ENCODE assay signal across 7 worm cellular contexts in the genomic region with DNA sequence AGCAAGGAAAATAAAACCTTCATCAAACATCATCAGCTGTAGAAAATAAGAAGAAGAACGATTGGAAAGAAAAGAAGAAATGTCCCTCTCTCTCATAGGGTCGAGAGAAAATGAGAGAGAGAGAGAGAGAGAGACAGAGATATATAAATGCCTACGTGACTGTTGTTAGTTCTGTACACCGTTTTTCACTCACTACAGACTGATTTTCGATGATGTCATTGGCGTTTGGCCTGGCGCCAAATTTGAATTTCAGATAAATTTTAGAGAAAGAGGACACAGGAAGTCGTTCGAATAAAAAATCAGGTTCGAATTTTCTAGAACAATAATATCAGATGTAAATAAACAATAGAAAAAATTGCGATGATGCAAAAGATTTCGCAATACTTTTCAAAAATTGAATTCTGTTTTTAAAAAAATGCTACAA.
TF ChIP-seq lines count a peak whose summit lies in the region.

No protein-coding gene starts in this region.

TF ChIP-seq in whole organism, L1 larva, 84 proteins besides CTCF, POLR2A, EP300 and RAD21 (continues in another document):
- peak; percentile 59 for TF ChIP-seq blmp-1 (tag; optimal IDR thresholded peaks at IDR 0.05; lab: Kevin White, UChicago)
- no peak for TF ChIP-seq isw-1 (GFP tag; IDR thresholded peaks at IDR 0.05; lab: Robert Waterston, UW)
- peak; percentile 95 for TF ChIP-seq nhr-85 (tag; lab: Kevin White, UChicago)
- peak; percentile 55 for TF ChIP-seq jun-1 (tag; optimal IDR thresholded peaks at IDR 0.05; lab: Kevin White, UChicago)
- TF ChIP-seq nhr-19 (GFP tag; conservative IDR thresholded peaks at IDR 0.05; lab: Robert Waterston, UW) = peak; percentile 60
- no peak for TF ChIP-seq hlh-4 (tag; optimal IDR thresholded peaks at IDR 0.05; lab: Kevin White, UChicago)
- TF ChIP-seq ceh-8 (GFP tag; optimal IDR thresholded peaks at IDR 0.05; lab: Kevin White, UChicago) = no peak
- TF ChIP-seq ceh-82 (tag; optimal IDR thresholded peaks at IDR 0.05; lab: Kevin White, UChicago) = peak in 2 of 3 experiments; percentile 37 to 54
- TF ChIP-seq ztf-11 (tag; optimal IDR thresholded peaks at IDR 0.05; lab: Kevin White, UChicago) = no peak
- peak; percentile 82 for TF ChIP-seq nhr-237 (tag; optimal IDR thresholded peaks at IDR 0.05; lab: Kevin White, UChicago)
- TF ChIP-seq dpl-1 (GFP tag; optimal IDR thresholded peaks at IDR 0.05; lab: Kevin White, UChicago) = peak; percentile 60 to 78 (median 75)
- no peak for TF ChIP-seq egl-27 (tag; optimal IDR thresholded peaks at IDR 0.05; lab: Kevin White, UChicago)

TF ChIP-seq in whole organism, L2 larva, 48 proteins besides CTCF, POLR2A, EP300 and RAD21 (continues in another document):
- TF ChIP-seq ztf-4 (tag; optimal IDR thresholded peaks at IDR 0.05; lab: Kevin White, UChicago) = peak; percentile 85
- TF ChIP-seq C34F6.9 (tag; optimal IDR thresholded peaks at IDR 0.05; lab: Kevin White, UChicago) = peak; percentile 73
- TF ChIP-seq sma-3 (GFP tag; optimal IDR thresholded peaks at IDR 0.05; lab: Kevin White, UChicago) = peak; percentile 69
- TF ChIP-seq R02D3.7 (tag; optimal IDR thresholded peaks at IDR 0.05; lab: Kevin White, UChicago) = no peak
- no peak for TF ChIP-seq zag-1 (tag; optimal IDR thresholded peaks at IDR 0.05; lab: Kevin White, UChicago)
- TF ChIP-seq elt-1 (tag; optimal IDR thresholded peaks at IDR 0.05; lab: Kevin White, UChicago) = no peak
- TF ChIP-seq dmd-4 (tag; optimal IDR thresholded peaks at IDR 0.05; lab: Kevin White, UChicago) = no peak
- peak; percentile 80 for TF ChIP-seq gmeb-1 (tag; optimal IDR thresholded peaks at IDR 0.05; lab: Kevin White, UChicago)
- peak; percentile 62 for TF ChIP-seq lin-13 (GFP tag; optimal IDR thresholded peaks at IDR 0.05; lab: Kevin White, UChicago)
- TF ChIP-seq ceh-82 (tag; optimal IDR thresholded peaks at IDR 0.05; lab: Kevin White, UChicago) = no peak
- TF ChIP-seq ztf-1 (GFP tag; conservative IDR thresholded peaks at IDR 0.05; lab: Robert Waterston, UW) = no peak
- TF ChIP-seq sem-4 (tag; optimal IDR thresholded peaks at IDR 0.05; lab: Kevin White, UChicago) = peak; percentile 41
- TF ChIP-seq nhr-6 (tag; optimal IDR thresholded peaks at IDR 0.05; lab: Kevin White, UChicago) = peak; percentile 77

TF ChIP-seq in whole organism, L3 larva, 47 proteins besides CTCF, POLR2A, EP300 and RAD21 (continues in another document):
- peak; percentile 66 for TF ChIP-seq jun-1 (tag; optimal IDR thresholded peaks at IDR 0.05; lab: Kevin White, UChicago)
- TF ChIP-seq egl-27 (tag; optimal IDR thresholded peaks at IDR 0.05; lab: Kevin White, UChicago) = peak; percentile 29
- no peak for TF ChIP-seq ztf-4 (tag; optimal IDR thresholded peaks at IDR 0.05; lab: Kevin White, UChicago)
- TF ChIP-seq pqm-1 (tag; optimal IDR thresholded peaks at IDR 0.05; lab: Kevin White, UChicago) = peak; percentile 72
- no peak for TF ChIP-seq skn-1 (tag; optimal IDR thresholded peaks at IDR 0.05; lab: Kevin White, UChicago)
- TF ChIP-seq snpc-4 (tag; optimal IDR thresholded peaks at IDR 0.05; lab: Kevin White, UChicago) = no peak
- no peak for TF ChIP-seq lin-39 (tag; optimal IDR thresholded peaks at IDR 0.05; lab: Kevin White, UChicago)
- no peak for TF ChIP-seq fkh-2 (tag; optimal IDR thresholded peaks at IDR 0.05; lab: Kevin White, UChicago)
- TF ChIP-seq mml-1 (tag; optimal IDR thresholded peaks at IDR 0.05; lab: Kevin White, UChicago) = no peak
- peak in 1 of 3 experiments; percentile 5 for TF ChIP-seq elt-3 (tag; optimal IDR thresholded peaks at IDR 0.05; lab: Kevin White, UChicago)
- TF ChIP-seq hmg-11 (tag; optimal IDR thresholded peaks at IDR 0.05; lab: Kevin White, UChicago) = no peak
- peak; percentile 36 for TF ChIP-seq lsy-12 (tag; optimal IDR thresholded peaks at IDR 0.05; lab: Kevin White, UChicago)
- TF ChIP-seq tbx-2 (tag; optimal IDR thresholded peaks at IDR 0.05; lab: Kevin White, UChicago) = no peak

TF ChIP-seq in whole organism, L4 larva, 104 proteins besides CTCF, POLR2A, EP300 and RAD21 (continues in another document):
- TF ChIP-seq dmd-8 (GFP tag; IDR thresholded peaks at IDR 0.05; lab: Robert Waterston, UW) (no peak), Y5F2A.4 (GFP tag; optimal IDR thresholded peaks at IDR 0.05; lab: Kevin White, UChicago) (no peak), mxl-2 (GFP tag; conservative IDR thresholded peaks at IDR 0.05; lab: Robert Waterston, UW) (0 out of 2 replicates have a peak, but pooled peaks have one; percentile 20), nhr-10 (tag; optimal IDR thresholded peaks at IDR 0.05; lab: Kevin White, UChicago) (peak; percentile 71), pha-4 (GFP tag; IDR thresholded peaks at IDR 0.05; lab: Robert Waterston, UW) (peak; percentile 63; the same call in 1 of the 2 replicates), pha-4 (tag; optimal IDR thresholded peaks at IDR 0.05; lab: Kevin White, UChicago) (no peak), hmg-1.1 (GFP tag; IDR thresholded peaks at IDR 0.05; lab: Robert Waterston, UW) (peak; percentile 55), nhr-28 (tag; optimal IDR thresholded peaks at IDR 0.05; lab: Kevin White, UChicago) (peak; percentile 99), F37D6.2 (tag; optimal IDR thresholded peaks at IDR 0.05; lab: Kevin White, UChicago) (no peak), lin-15B (tag; optimal IDR thresholded peaks at IDR 0.05; lab: Kevin White, UChicago) (peak; percentile 3), T26A8.4 (GFP tag; IDR thresholded peaks at IDR 0.05; lab: Robert Waterston, UW) (peak; percentile 44), ama-1 (optimal IDR thresholded peaks at IDR 0.05; lab: Kevin White, UChicago) (no peak), attf-4 (tag; optimal IDR thresholded peaks at IDR 0.05; lab: Kevin White, UChicago) (no peak)

TF ChIP-seq in whole organism, late embryonic, 69 proteins besides CTCF, POLR2A, EP300 and RAD21:
- peak; percentile 22 for TF ChIP-seq nfya-1 (tag; optimal IDR thresholded peaks at IDR 0.05; lab: Kevin White, UChicago)
- peak; percentile 57 for TF ChIP-seq ceh-30 (tag; optimal IDR thresholded peaks at IDR 0.05; lab: Kevin White, UChicago)
- no peak for TF ChIP-seq hlh-6 (tag; optimal IDR thresholded peaks at IDR 0.05; lab: Kevin White, UChicago)
- no peak for TF ChIP-seq C38D4.7 (GFP tag; optimal IDR thresholded peaks at IDR 0.05; lab: Kevin White, UChicago)
- TF ChIP-seq unc-55 (GFP tag; optimal IDR thresholded peaks at IDR 0.05; lab: Kevin White, UChicago) = peak; percentile 33
- TF ChIP-seq elt-2 (tag; optimal IDR thresholded peaks at IDR 0.05; lab: Kevin White, UChicago) = no peak
- TF ChIP-seq ttx-3 (tag; optimal IDR thresholded peaks at IDR 0.05; lab: Kevin White, UChicago) = no peak
- TF ChIP-seq dve-1 (tag; optimal IDR thresholded peaks at IDR 0.05; lab: Kevin White, UChicago) = peak; percentile 60
- TF ChIP-seq ceh-34 (tag; optimal IDR thresholded peaks at IDR 0.05; lab: Kevin White, UChicago) = no peak
- no peak for TF ChIP-seq C08G9.2 (tag; optimal IDR thresholded peaks at IDR 0.05; lab: Kevin White, UChicago)

TF ChIP-seq in whole organism, mixed stage, embryonic, 35 proteins besides CTCF, POLR2A, EP300 and RAD21:
- no peak for TF ChIP-seq mab-5 (tag; optimal IDR thresholded peaks at IDR 0.05; lab: Kevin White, UChicago)
- TF ChIP-seq pha-4 (tag; optimal IDR thresholded peaks at IDR 0.05; lab: Kevin White, UChicago) = no peak
- TF ChIP-seq nhr-237 (tag; optimal IDR thresholded peaks at IDR 0.05; lab: Kevin White, UChicago) = peak; percentile 86
- TF ChIP-seq flh-1 (GFP tag; optimal IDR thresholded peaks at IDR 0.05; lab: Kevin White, UChicago) = no peak
- TF ChIP-seq ces-1 (GFP tag; optimal IDR thresholded peaks at IDR 0.05; lab: Kevin White, UChicago) = no peak
- no peak for TF ChIP-seq M03D4.4 (tag; optimal IDR thresholded peaks at IDR 0.05; lab: Kevin White, UChicago)
- TF ChIP-seq lin-13 (tag; optimal IDR thresholded peaks at IDR 0.05; lab: Kevin White, UChicago) = no peak
- TF ChIP-seq nhr-76 (tag; optimal IDR thresholded peaks at IDR 0.05; lab: Kevin White, UChicago) = no peak
- no peak for TF ChIP-seq snpc-4 (tag; optimal IDR thresholded peaks at IDR 0.05; lab: Kevin White, UChicago)
- no peak for TF ChIP-seq ztf-11 (tag; optimal IDR thresholded peaks at IDR 0.05; lab: Kevin White, UChicago)
- peak; percentile 16 for TF ChIP-seq elt-3 (tag; optimal IDR thresholded peaks at IDR 0.05; lab: Kevin White, UChicago)
- TF ChIP-seq nhr-28 (tag; optimal IDR thresholded peaks at IDR 0.05; lab: Kevin White, UChicago) = peak; percentile 67
- TF ChIP-seq sem-2 (GFP tag; optimal IDR thresholded peaks at IDR 0.05; lab: Kevin White, UChicago) = no peak
- peak; percentile 47 for TF ChIP-seq unc-62 (GFP tag; optimal IDR thresholded peaks at IDR 0.05; lab: Kevin White, UChicago)
TF ChIP-seq in whole organism, mixed stage, embryonic: peak in this region for 4.

TF ChIP-seq in whole organism, young adult, 124 proteins besides CTCF, POLR2A, EP300 and RAD21 (continues in another document):
- TF ChIP-seq akir-1 (GFP tag; optimal IDR thresholded peaks at IDR 0.05; lab: Kevin White, UChicago) (no peak), lsl-1 (GFP tag; optimal IDR thresholded peaks at IDR 0.05; lab: Kevin White, UChicago) (no peak), dox-1 (GFP tag; IDR thresholded peaks at IDR 0.05; lab: Robert Waterston, UW) (0 out of 2 replicates have a peak, but pooled peaks have one; percentile 19), C06A6.2 (GFP tag; conservative IDR thresholded peaks at IDR 0.05; lab: Robert Waterston, UW) (peak; percentile 61; the same call in 1 of the 2 replicates), madf-3 (GFP tag; IDR thresholded peaks at IDR 0.05; lab: Robert Waterston, UW) (no peak), nhr-179 (tag; optimal IDR thresholded peaks at IDR 0.05; lab: Kevin White, UChicago) (no peak), nfyb-1 (GFP tag; IDR thresholded peaks at IDR 0.05; lab: Robert Waterston, UW) (peak; percentile 59; the same call in 1 of the 2 replicates), ama-1 (optimal IDR thresholded peaks at IDR 0.05; lab: Kevin White, UChicago) (peak; percentile 60), ama-1 (GFP tag; optimal IDR thresholded peaks at IDR 0.05; lab: Kevin White, UChicago) (no peak), lin-26 (GFP tag; IDR thresholded peaks at IDR 0.05; lab: Robert Waterston, UW) (0 out of 2 replicates have a peak, but pooled peaks have one; percentile 53), somi-1 (GFP tag; optimal IDR thresholded peaks at IDR 0.05; lab: Kevin White, UChicago) (peak; percentile 43), ztf-26 (tag; optimal IDR thresholded peaks at IDR 0.05; lab: Kevin White, UChicago) (peak; percentile 68), K11D2.4 (GFP tag; IDR thresholded peaks at IDR 0.05; lab: Robert Waterston, UW) (peak; percentile 48; the same call in 1 of the 2 replicates), lin-54 (GFP tag; optimal IDR thresholded peaks at IDR 0.05; lab: Kevin White, UChicago) (peak; percentile 71), tbp1 (GFP tag; optimal IDR thresholded peaks at IDR 0.05; lab: Kevin White, UChicago) (peak; percentile 19), snpc-4 (GFP tag; optimal IDR thresholded peaks at IDR 0.05; lab: Kevin White, UChicago) (no peak), snpc-4 (tag; optimal IDR thresholded peaks at IDR 0.05; lab: Kevin White, UChicago) (no peak), nhr-90 (tag; optimal IDR thresholded peaks at IDR 0.05; lab: Kevin White, UChicago) (peak; percentile 23), atf-7 (tag; optimal IDR thresholded peaks at IDR 0.05; lab: Kevin White, UChicago) (peak; percentile 88), attf-5 (GFP tag; optimal IDR thresholded peaks at IDR 0.05; lab: Kevin White, UChicago) (peak; percentile 41)
